Worm (Caenorhabditis elegans) whole organism, young adult: ENCODE results near the gene ZK84.2.
"Not testable (repeated sequence)": the region's sequence is repeated elsewhere in the genome, so short reads cannot be mapped to it uniquely, and the experiment has no call there.

Source experiments
- B0035.1 ChIP-seq: sonication (generic microtip); optimal IDR thresholded peaks from 2 replicates; lab custom pipeline; 2016; ENCODE audit warnings: missing genetic modification characterization, mild to moderate bottlenecking, missing compliant biosample characterization, missing genotype, missing genetic modification reagents
- C17E4.6 ChIP-seq: fragments of 200-800 bp; sonication (Bioruptor generic); IDR thresholded peaks from 2 replicates; pipeline ENCODE4 v1.3.6; 2022; ENCODE audit warnings: missing genetic modification reagents, missing genetic modification characterization, missing compliant biosample characterization
- F37B4.10 ChIP-seq: fragments of 200-800 bp; sonication (Bioruptor generic); IDR thresholded peaks from 2 replicates; pipeline ENCODE4 v1.3.6; 2022; ENCODE audit warnings: missing genetic modification characterization, missing compliant biosample characterization
- F39B2.1 ChIP-seq: fragments of 200-800 bp; sonication (Bioruptor generic); IDR thresholded peaks from 2 replicates; pipeline ENCODE4 v1.3.6; 2022; ENCODE audit warnings: missing genetic modification reagents, missing genetic modification characterization, missing compliant biosample characterization
- T26A5.8 ChIP-seq: sonication (generic microtip); optimal IDR thresholded peaks from 2 replicates; lab custom pipeline; 2016; ENCODE audit warnings: missing genetic modification characterization, missing compliant biosample characterization
- Y53G8AR.9 ChIP-seq: fragments of 200-800 bp; sonication (Bioruptor generic); conservative IDR thresholded peaks from 2 replicates; pipeline ENCODE4 v1.3.6; 2022; ENCODE audit warnings: missing genetic modification reagents, missing genetic modification characterization, missing compliant biosample characterization
- aptf-2 ChIP-seq: fragments of 200-800 bp; sonication (Bioruptor generic); conservative IDR thresholded peaks from 2 replicates; pipeline ENCODE4 v1.3.6; 2022; ENCODE audit warnings: missing genetic modification reagents, missing genetic modification characterization, missing compliant biosample characterization
- athp-1 ChIP-seq: sonication (generic microtip); optimal IDR thresholded peaks from 2 replicates; lab custom pipeline; 2017; ENCODE audit warnings: mild to moderate bottlenecking, missing genetic modification characterization, missing compliant biosample characterization
- bed-1 ChIP-seq: fragments of 200-800 bp; sonication (Bioruptor generic); IDR thresholded peaks from 2 replicates; pipeline ENCODE4 v1.3.6; 2022; ENCODE audit warnings: missing genetic modification reagents, missing genetic modification characterization, missing compliant biosample characterization
- ceh-79 ChIP-seq: sonication (generic microtip); optimal IDR thresholded peaks from 2 replicates; lab custom pipeline; 2017; ENCODE audit warnings: mild to moderate bottlenecking, missing genetic modification characterization, missing compliant biosample characterization
- ceh-91 ChIP-seq: fragments of 200-800 bp; sonication (Bioruptor generic); IDR thresholded peaks from 2 replicates; pipeline ENCODE4 v1.3.6; 2022; ENCODE audit warnings: missing genetic modification reagents, missing genetic modification characterization, missing compliant biosample characterization
- dox-1 ChIP-seq: fragments of 200-800 bp; sonication (Bioruptor generic); IDR thresholded peaks from 2 replicates; pipeline ENCODE4 v1.3.6; 2022; ENCODE audit warnings: missing genetic modification reagents, missing genetic modification characterization, missing compliant biosample characterization
- ekl-4 ChIP-seq: fragments of 200-800 bp; sonication (Bioruptor generic); IDR thresholded peaks from 2 replicates; pipeline ENCODE4 v1.3.6; 2022; ENCODE audit warnings: missing genetic modification reagents, missing genetic modification characterization, missing compliant biosample characterization
- hlh-12 ChIP-seq: sonication (generic microtip); optimal IDR thresholded peaks from 2 replicates; lab custom pipeline; 2016; ENCODE audit warnings: missing genetic modification characterization, missing compliant biosample characterization
- hmg-1.2 ChIP-seq: fragments of 200-800 bp; sonication (Bioruptor generic); IDR thresholded peaks from 2 replicates; pipeline ENCODE4 v1.3.6; 2022; ENCODE audit warnings: missing genetic modification reagents, missing genetic modification characterization, missing compliant biosample characterization
- let-526 ChIP-seq: fragments of 200-800 bp; sonication (Bioruptor generic); IDR thresholded peaks from 2 replicates; pipeline ENCODE4 v1.3.6; 2022; ENCODE audit warnings: missing genetic modification reagents, missing genetic modification characterization, missing compliant biosample characterization
- let-607 ChIP-seq, 2 experiments: fragments of 200-800 bp in 1 of 2; sonication (Bioruptor generic) in 1 of 2; sonication (generic microtip) in 1 of 2; optimal IDR thresholded peaks; 2 replicates each; lab custom pipeline; 2016 to 2018; ENCODE audit warnings: mild to moderate bottlenecking in 2 of 2, missing compliant biosample characterization in 2 of 2, missing genetic modification characterization in 2 of 2, moderate library complexity in 2 of 2, missing genotype in 1 of 2
- lin-40 ChIP-seq: sonication (generic microtip); optimal IDR thresholded peaks from 2 replicates; lab custom pipeline; 2016; ENCODE audit warnings: missing genetic modification characterization, mild to moderate bottlenecking, missing compliant biosample characterization, missing genotype, missing genetic modification reagents
- lin-54 ChIP-seq: fragments of 200-800 bp; sonication (Bioruptor generic); optimal IDR thresholded peaks from 2 replicates; lab custom pipeline; 2018; ENCODE audit warnings: mild to moderate bottlenecking, missing genetic modification characterization, missing compliant biosample characterization
- lir-1 ChIP-seq: fragments of 200-800 bp; sonication (Bioruptor generic); conservative IDR thresholded peaks from 2 replicates; pipeline ENCODE4 v1.3.6; 2022; ENCODE audit warnings: missing genetic modification reagents, missing genetic modification characterization, missing compliant biosample characterization
- lsl-1 ChIP-seq: fragments of 200-800 bp; sonication (Bioruptor generic); optimal IDR thresholded peaks from 2 replicates; lab custom pipeline; 2018; ENCODE audit warnings: mild to moderate bottlenecking, missing genetic modification characterization, moderate library complexity, missing compliant biosample characterization
- madf-8 ChIP-seq: fragments of 200-800 bp; sonication (Bioruptor generic); conservative IDR thresholded peaks from 2 replicates; pipeline ENCODE4 v1.3.6; 2022; ENCODE audit warnings: missing genetic modification reagents, missing genetic modification characterization, missing compliant biosample characterization
- nfya-1 ChIP-seq: sonication (generic microtip); optimal IDR thresholded peaks from 2 replicates; lab custom pipeline; 2017; ENCODE audit warnings: antibody characterized with exemption, missing compliant biosample characterization, missing genetic modification characterization, borderline replicate concordance; ENCODE audit not compliant: insufficient read depth
- nhr-80 ChIP-seq: sonication (generic microtip); optimal IDR thresholded peaks from 2 replicates; lab custom pipeline; 2016; ENCODE audit warnings: missing genetic modification characterization, missing compliant biosample characterization
- nhr-90 ChIP-seq: sonication (generic microtip); optimal IDR thresholded peaks from 2 replicates; lab custom pipeline; 2016; ENCODE audit warnings: missing genotype, mild to moderate bottlenecking, missing genetic modification characterization, missing compliant biosample characterization
- rcor-1 ChIP-seq: fragments of 200-800 bp; sonication (Bioruptor generic); IDR thresholded peaks from 2 replicates; pipeline ENCODE4 v1.3.6; 2022; ENCODE audit warnings: missing genetic modification reagents, missing genetic modification characterization, missing compliant biosample characterization
- rpc-1 ChIP-seq, 2 experiments: fragments of 150-350 bp in 1 of 2; sonication (generic microtip) in 1 of 2; optimal IDR thresholded peaks; 2 replicates each; lab custom pipeline; 2014 to 2018; ENCODE audit warnings: missing biosample characterization in 1 of 2, missing genetic modification characterization in 1 of 2, missing genetic modification reagents in 1 of 2, missing genotype in 1 of 2
- sdz-38 ChIP-seq: sonication (generic microtip); optimal IDR thresholded peaks from 2 replicates; lab custom pipeline; 2016; ENCODE audit warnings: missing genotype, missing genetic modification characterization, missing compliant biosample characterization
- sea-2 ChIP-seq: fragments of 200-800 bp; sonication (Bioruptor generic); IDR thresholded peaks from 2 replicates; pipeline ENCODE4 v1.3.6; 2022; ENCODE audit warnings: missing genetic modification characterization, missing compliant biosample characterization
- snpc-1.1 ChIP-seq: sonication (generic microtip); optimal IDR thresholded peaks from 2 replicates; lab custom pipeline; 2017; ENCODE audit warnings: missing genetic modification characterization, mild to moderate bottlenecking, missing compliant biosample characterization, antibody characterized with exemption, moderate library complexity, missing genotype, missing genetic modification reagents; ENCODE audit not compliant: insufficient read depth
- snpc-4 ChIP-seq, 5 experiments: fragments of 150-350 bp in 1 of 5; sonication (generic microtip) in 4 of 5; optimal IDR thresholded peaks; 2 replicates each; lab custom pipeline; 2014 to 2018; ENCODE audit warnings: missing genetic modification characterization in 5 of 5, missing biosample characterization in 3 of 5, antibody characterized with exemption in 2 of 5, mild to moderate bottlenecking in 2 of 5, missing compliant biosample characterization in 2 of 5, missing genotype in 2 of 5, moderate library complexity in 2 of 5, missing genetic modification reagents in 1 of 5
- xnd-1 ChIP-seq: sonication (generic microtip); optimal IDR thresholded peaks from 2 replicates; lab custom pipeline; 2016; ENCODE audit warnings: missing genotype, missing genetic modification reagents, missing genetic modification characterization, missing compliant biosample characterization
- zfh-2 ChIP-seq: fragments of 200-800 bp; sonication (Bioruptor generic); conservative IDR thresholded peaks from 2 replicates; pipeline ENCODE4 v1.3.6; 2022; ENCODE audit warnings: missing genetic modification reagents, missing genetic modification characterization, missing compliant biosample characterization
- ztf-18 ChIP-seq: sonication (generic microtip); optimal IDR thresholded peaks from 2 replicates; lab custom pipeline; 2016; ENCODE audit warnings: missing genotype, mild to moderate bottlenecking, missing genetic modification characterization, missing compliant biosample characterization
- ztf-25 ChIP-seq: fragments of 200-800 bp; sonication (Bioruptor generic); IDR thresholded peaks from 2 replicates; pipeline ENCODE4 v1.3.6; 2022; ENCODE audit warnings: missing genetic modification reagents, missing genetic modification characterization, missing compliant biosample characterization

Gene ZK84.2

ce11 chrII:5996066-5996465 is 18.1 kb upstream of the ZK84.2 start, which contains the start of gene ins-4:
Gene ins-4 (plus strand): TSS chrII:5996366.
- TF ChIP-seq aptf-2: no peak
- TF ChIP-seq lin-54 (GFP tag; lab: Kevin White, UChicago): no peak
- TF ChIP-seq ztf-25: no peak
- no peak for TF ChIP-seq athp-1 (tag; lab: Kevin White, UChicago)
- no peak for TF ChIP-seq zfh-2 (GFP tag; lab: Robert Waterston, UW)
- TF ChIP-seq sdz-38 (tag; lab: Kevin White, UChicago): no peak
- no peak for TF ChIP-seq Y53G8AR.9 (GFP tag; lab: Robert Waterston, UW)
- no peak for TF ChIP-seq let-607 (tag; optimal IDR thresholded peaks at IDR 0.05; lab: Kevin White, UChicago)
- no peak for TF ChIP-seq nhr-80 (tag; lab: Kevin White, UChicago)
- TF ChIP-seq F37B4.10: no peak

ce11 chrII:5997257-5997656 is 16.9 kb upstream of the ZK84.2 start, which contains the start of gene ins-5:
Gene ins-5 (plus strand): TSS chrII:5997557.
- TF ChIP-seq sea-2 (GFP tag; lab: Robert Waterston, UW) (no peak), T26A5.8 (tag; lab: Kevin White, UChicago) (no peak), rcor-1 (no peak), dox-1 (GFP tag; lab: Robert Waterston, UW) (no peak)

- no peak for TF ChIP-seq athp-1 (tag; lab: Kevin White, UChicago)
- no peak for TF ChIP-seq let-526
- TF ChIP-seq, all 124 proteins: peak for 0
Measured at ce11 chrII:6000136-6000535, 14.0 kb upstream of the ZK84.2 start, which contains the start of gene ins-6. Gene ins-6 (plus strand): TSS chrII:6000436.

- TF ChIP-seq ceh-91: no peak
- TF ChIP-seq rpc-1 (optimal IDR thresholded peaks at IDR 0.05; lab: Kevin White, UChicago): no peak
- TF ChIP-seq rpc-1 (tag; optimal IDR thresholded peaks at IDR 0.05; lab: Kevin White, UChicago): no peak
- no peak for TF ChIP-seq lsl-1 (GFP tag; lab: Kevin White, UChicago)
- TF ChIP-seq madf-8: no peak
- TF ChIP-seq C17E4.6: no peak
- no peak for TF ChIP-seq bed-1 (GFP tag; lab: Robert Waterston, UW)
- TF ChIP-seq ekl-4: no peak
- TF ChIP-seq F39B2.1 (GFP tag; lab: Robert Waterston, UW): no peak
- TF ChIP-seq B0035.1: no peak
- no peak for TF ChIP-seq nfya-1 (tag; lab: Kevin White, UChicago)
- TF ChIP-seq xnd-1 (tag; lab: Kevin White, UChicago): no peak
- TF ChIP-seq nhr-80 (tag; lab: Kevin White, UChicago): no peak
- no peak for TF ChIP-seq hlh-12 (tag; lab: Kevin White, UChicago)
- no peak for TF ChIP-seq lin-40 (tag; lab: Kevin White, UChicago)
- TF ChIP-seq ztf-18 (tag; lab: Kevin White, UChicago): no peak
- TF ChIP-seq snpc-1.1: no peak
- no peak for TF ChIP-seq nhr-90 (tag; lab: Kevin White, UChicago)
- TF ChIP-seq ceh-79: no peak
- no peak for TF ChIP-seq Y53G8AR.9 (GFP tag; lab: Robert Waterston, UW)
Measured at ce11 chrII:6001004-6001403, 13.2 kb upstream of the ZK84.2 start.

- TF ChIP-seq hmg-1.2; lir-1 (GFP tag; lab: Robert Waterston, UW); snpc-4 (GFP tag; optimal IDR thresholded peaks at IDR 0.05; lab: Kevin White, UChicago); snpc-4 (tag; optimal IDR thresholded peaks at IDR 0.05; lab: Kevin White, UChicago): not testable (repeated sequence)
Measured at ce11 chrII:6008887-6009286, 5.3 kb upstream of the ZK84.2 start, which contains the start of gene ZK84.4. Gene ZK84.4 (minus strand): TSS chrII:6008987.
